Worm (Caenorhabditis elegans) whole organism, young adult: Measurements from ENCODE around the gene Y48D7A.1.

Experiments used
- B0019.2 ChIP-seq: fragments of 200-800 bp; sonication (Bioruptor generic); conservative IDR thresholded peaks from 2 replicates; pipeline ENCODE4 v1.3.6; 2022; ENCODE audit warnings: missing genetic modification reagents, missing genetic modification characterization, missing compliant biosample characterization
- B0336.3 ChIP-seq: fragments of 200-800 bp; sonication (Bioruptor generic); IDR thresholded peaks from 2 replicates; pipeline ENCODE4 v1.3.6; 2022; ENCODE audit warnings: missing genetic modification characterization, missing compliant biosample characterization
- C17E4.6 ChIP-seq: fragments of 200-800 bp; sonication (Bioruptor generic); IDR thresholded peaks from 2 replicates; pipeline ENCODE4 v1.3.6; 2022; ENCODE audit warnings: missing genetic modification reagents, missing genetic modification characterization, missing compliant biosample characterization
- F23B12.7 ChIP-seq: sonication (generic microtip); optimal IDR thresholded peaks from 2 replicates; lab custom pipeline; 2017; ENCODE audit warnings: missing genetic modification characterization, mild to moderate bottlenecking, missing compliant biosample characterization, antibody characterized with exemption, moderate library complexity; ENCODE audit not compliant: insufficient read depth
- F33H1.4 ChIP-seq: fragments of 200-800 bp; sonication (Bioruptor generic); IDR thresholded peaks from 2 replicates; pipeline ENCODE4 v1.3.6; 2022; ENCODE audit warnings: missing genetic modification reagents, missing genetic modification characterization, missing compliant biosample characterization
- F37B4.10 ChIP-seq: fragments of 200-800 bp; sonication (Bioruptor generic); IDR thresholded peaks from 2 replicates; pipeline ENCODE4 v1.3.6; 2022; ENCODE audit warnings: missing genetic modification characterization, missing compliant biosample characterization
- F39B2.1 ChIP-seq: fragments of 200-800 bp; sonication (Bioruptor generic); IDR thresholded peaks from 2 replicates; pipeline ENCODE4 v1.3.6; 2022; ENCODE audit warnings: missing genetic modification reagents, missing genetic modification characterization, missing compliant biosample characterization
- F52B5.7 ChIP-seq: sonication (generic microtip); optimal IDR thresholded peaks from 2 replicates; lab custom pipeline; 2016; ENCODE audit warnings: mild to moderate bottlenecking, missing genetic modification characterization, missing compliant biosample characterization
- F55B11.4 ChIP-seq: sonication (generic microtip); optimal IDR thresholded peaks from 2 replicates; lab custom pipeline; 2016; ENCODE audit warnings: missing compliant biosample characterization, missing genetic modification characterization, borderline replicate concordance; ENCODE audit not compliant: insufficient read depth
- K11D2.4 ChIP-seq: fragments of 200-800 bp; sonication (Bioruptor generic); IDR thresholded peaks from 2 replicates; pipeline ENCODE4 v1.3.6; 2022; ENCODE audit warnings: missing genetic modification reagents, missing genetic modification characterization, missing compliant biosample characterization
- K12H6.12 ChIP-seq: fragments of 200-800 bp; sonication (Bioruptor generic); optimal IDR thresholded peaks from 2 replicates; lab custom pipeline; 2018; ENCODE audit warnings: mild to moderate bottlenecking, missing genetic modification characterization, missing compliant biosample characterization
- Y53F4B.3 ChIP-seq: fragments of 200-800 bp; sonication (Bioruptor generic); IDR thresholded peaks from 2 replicates; pipeline ENCODE4 v1.3.6; 2022; ENCODE audit warnings: missing genetic modification reagents, missing genetic modification characterization, missing compliant biosample characterization
- Y53G8AR.9 ChIP-seq: fragments of 200-800 bp; sonication (Bioruptor generic); conservative IDR thresholded peaks from 2 replicates; pipeline ENCODE4 v1.3.6; 2022; ENCODE audit warnings: missing genetic modification reagents, missing genetic modification characterization, missing compliant biosample characterization
- Y56A3A.18 ChIP-seq: fragments of 200-800 bp; sonication (Bioruptor generic); IDR thresholded peaks from 2 replicates; pipeline ENCODE4 v1.3.6; 2022; ENCODE audit warnings: missing genetic modification reagents, missing genetic modification characterization, missing compliant biosample characterization
- Y95B8A.8 ChIP-seq: fragments of 200-800 bp; sonication (Bioruptor generic); IDR thresholded peaks from 2 replicates; pipeline ENCODE4 v1.3.6; 2022; ENCODE audit warnings: missing genetic modification reagents, missing genetic modification characterization, missing compliant biosample characterization
- ZK185.1 ChIP-seq: sonication (generic microtip); optimal IDR thresholded peaks from 2 replicates; lab custom pipeline; 2016; ENCODE audit warnings: mild to moderate bottlenecking, missing genetic modification characterization, missing compliant biosample characterization; ENCODE audit not compliant: poor library complexity, severe bottlenecking
- akir-1 ChIP-seq: fragments of 200-800 bp; sonication (Bioruptor generic); optimal IDR thresholded peaks from 2 replicates; lab custom pipeline; 2018; ENCODE audit warnings: mild to moderate bottlenecking, missing genetic modification characterization, moderate library complexity, missing compliant biosample characterization
- aptf-3 ChIP-seq: fragments of 200-800 bp; sonication (Bioruptor generic); IDR thresholded peaks from 2 replicates; pipeline ENCODE4 v1.3.6; 2022; ENCODE audit warnings: missing genetic modification characterization, missing compliant biosample characterization
- athp-1 ChIP-seq: sonication (generic microtip); optimal IDR thresholded peaks from 2 replicates; lab custom pipeline; 2017; ENCODE audit warnings: mild to moderate bottlenecking, missing genetic modification characterization, missing compliant biosample characterization
- attf-3 ChIP-seq: fragments of 200-800 bp; sonication (Bioruptor generic); conservative IDR thresholded peaks from 2 replicates; pipeline ENCODE4 v1.3.6; 2022; ENCODE audit warnings: missing genetic modification reagents, missing genetic modification characterization, missing compliant biosample characterization
- attf-5 ChIP-seq: fragments of 200-800 bp; sonication (Bioruptor generic); optimal IDR thresholded peaks from 2 replicates; lab custom pipeline; 2018; ENCODE audit warnings: mild to moderate bottlenecking, missing genetic modification characterization, missing compliant biosample characterization
- bed-1 ChIP-seq: fragments of 200-800 bp; sonication (Bioruptor generic); IDR thresholded peaks from 2 replicates; pipeline ENCODE4 v1.3.6; 2022; ENCODE audit warnings: missing genetic modification reagents, missing genetic modification characterization, missing compliant biosample characterization
- ceh-100 ChIP-seq: fragments of 200-800 bp; sonication (Bioruptor generic); IDR thresholded peaks from 2 replicates; pipeline ENCODE4 v1.3.6; 2022; ENCODE audit warnings: missing genetic modification reagents, missing genetic modification characterization, missing compliant biosample characterization
- ceh-58 ChIP-seq: fragments of 200-800 bp; sonication (Bioruptor generic); IDR thresholded peaks from 2 replicates; pipeline ENCODE4 v1.3.6; 2022; ENCODE audit warnings: missing genetic modification characterization, missing compliant biosample characterization
- ceh-91 ChIP-seq: fragments of 200-800 bp; sonication (Bioruptor generic); IDR thresholded peaks from 2 replicates; pipeline ENCODE4 v1.3.6; 2022; ENCODE audit warnings: missing genetic modification reagents, missing genetic modification characterization, missing compliant biosample characterization
- chd-7 ChIP-seq: sonication (generic microtip); optimal IDR thresholded peaks from 2 replicates; lab custom pipeline; 2016; ENCODE audit warnings: mild to moderate bottlenecking, missing genetic modification characterization, moderate library complexity, missing compliant biosample characterization
- dox-1 ChIP-seq: fragments of 200-800 bp; sonication (Bioruptor generic); IDR thresholded peaks from 2 replicates; pipeline ENCODE4 v1.3.6; 2022; ENCODE audit warnings: missing genetic modification reagents, missing genetic modification characterization, missing compliant biosample characterization
- dpff-1 ChIP-seq: sonication (generic microtip); optimal IDR thresholded peaks from 2 replicates; lab custom pipeline; 2017; ENCODE audit warnings: mild to moderate bottlenecking, missing genetic modification characterization, missing compliant biosample characterization
- dpl-1 ChIP-seq: fragments of 150-350 bp; optimal IDR thresholded peaks from 2 replicates; lab custom pipeline; 2014; ENCODE audit warnings: missing biosample characterization, missing genetic modification reagents, missing genetic modification characterization
- efl-1 ChIP-seq: fragments of 150-350 bp; optimal IDR thresholded peaks from 2 replicates; lab custom pipeline; 2014; ENCODE audit warnings: missing biosample characterization, missing genetic modification reagents, missing genetic modification characterization
- ekl-4 ChIP-seq: fragments of 200-800 bp; sonication (Bioruptor generic); IDR thresholded peaks from 2 replicates; pipeline ENCODE4 v1.3.6; 2022; ENCODE audit warnings: missing genetic modification reagents, missing genetic modification characterization, missing compliant biosample characterization
- gei-17 ChIP-seq: fragments of 200-800 bp; sonication (Bioruptor generic); optimal IDR thresholded peaks from 2 replicates; lab custom pipeline; 2018; ENCODE audit warnings: mild to moderate bottlenecking, missing genetic modification characterization, missing compliant biosample characterization
- hlh-12 ChIP-seq: sonication (generic microtip); optimal IDR thresholded peaks from 2 replicates; lab custom pipeline; 2016; ENCODE audit warnings: missing genetic modification characterization, missing compliant biosample characterization
- hlh-26 ChIP-seq: fragments of 200-800 bp; sonication (Bioruptor generic); conservative IDR thresholded peaks from 2 replicates; pipeline ENCODE4 v1.3.6; 2022; ENCODE audit warnings: missing genetic modification reagents, missing genetic modification characterization, missing compliant biosample characterization
- lin-26 ChIP-seq: fragments of 200-800 bp; sonication (Bioruptor generic); IDR thresholded peaks from 2 replicates; pipeline ENCODE4 v1.3.6; 2022; ENCODE audit warnings: missing genetic modification reagents, missing genetic modification characterization, missing compliant biosample characterization
- madf-6 ChIP-seq: fragments of 200-800 bp; sonication (Bioruptor generic); IDR thresholded peaks from 2 replicates; pipeline ENCODE4 v1.3.6; 2022; ENCODE audit warnings: missing genetic modification reagents, missing genetic modification characterization, missing compliant biosample characterization
- madf-8 ChIP-seq: fragments of 200-800 bp; sonication (Bioruptor generic); conservative IDR thresholded peaks from 2 replicates; pipeline ENCODE4 v1.3.6; 2022; ENCODE audit warnings: missing genetic modification reagents, missing genetic modification characterization, missing compliant biosample characterization
- mes-4 ChIP-seq: sonication (generic microtip); optimal IDR thresholded peaks from 2 replicates; lab custom pipeline; 2016; ENCODE audit warnings: missing genotype, missing genetic modification characterization, missing compliant biosample characterization
- nfyb-1 ChIP-seq: fragments of 200-800 bp; sonication (Bioruptor generic); IDR thresholded peaks from 2 replicates; pipeline ENCODE4 v1.3.6; 2022; ENCODE audit warnings: missing genetic modification reagents, missing genetic modification characterization, missing compliant biosample characterization
- nhr-120 ChIP-seq: fragments of 200-800 bp; sonication (Bioruptor generic); IDR thresholded peaks from 2 replicates; pipeline ENCODE4 v1.3.6; 2022; ENCODE audit warnings: missing genetic modification characterization, missing compliant biosample characterization
- nhr-90 ChIP-seq: sonication (generic microtip); optimal IDR thresholded peaks from 2 replicates; lab custom pipeline; 2016; ENCODE audit warnings: missing genotype, mild to moderate bottlenecking, missing genetic modification characterization, missing compliant biosample characterization
- sea-2 ChIP-seq: fragments of 200-800 bp; sonication (Bioruptor generic); IDR thresholded peaks from 2 replicates; pipeline ENCODE4 v1.3.6; 2022; ENCODE audit warnings: missing genetic modification characterization, missing compliant biosample characterization
- snpc-4 ChIP-seq, 5 experiments: fragments of 150-350 bp in 1 of 5; sonication (generic microtip) in 4 of 5; optimal IDR thresholded peaks; 2 replicates each; lab custom pipeline; 2014 to 2018; ENCODE audit warnings: missing genetic modification characterization in 5 of 5, missing biosample characterization in 3 of 5, antibody characterized with exemption in 2 of 5, mild to moderate bottlenecking in 2 of 5, missing compliant biosample characterization in 2 of 5, missing genotype in 2 of 5, moderate library complexity in 2 of 5, missing genetic modification reagents in 1 of 5
- sptf-2 ChIP-seq: fragments of 200-800 bp; sonication (Bioruptor generic); optimal IDR thresholded peaks from 2 replicates; lab custom pipeline; 2018; ENCODE audit warnings: mild to moderate bottlenecking, missing genetic modification characterization, missing compliant biosample characterization
- xnd-1 ChIP-seq: sonication (generic microtip); optimal IDR thresholded peaks from 2 replicates; lab custom pipeline; 2016; ENCODE audit warnings: missing genotype, missing genetic modification reagents, missing genetic modification characterization, missing compliant biosample characterization
- zim-3 ChIP-seq: sonication (generic microtip); optimal IDR thresholded peaks from 2 replicates; lab custom pipeline; 2017; ENCODE audit warnings: mild to moderate bottlenecking, missing genetic modification characterization, moderate library complexity, missing compliant biosample characterization
- ztf-18 ChIP-seq: sonication (generic microtip); optimal IDR thresholded peaks from 2 replicates; lab custom pipeline; 2016; ENCODE audit warnings: missing genotype, mild to moderate bottlenecking, missing genetic modification characterization, missing compliant biosample characterization
- ztf-6 ChIP-seq: fragments of 200-800 bp; sonication (Bioruptor generic); IDR thresholded peaks from 2 replicates; pipeline ENCODE4 v1.3.6; 2022; ENCODE audit warnings: missing genetic modification reagents, missing genetic modification characterization, missing compliant biosample characterization

The Y48D7A.1 gene

DNA sequence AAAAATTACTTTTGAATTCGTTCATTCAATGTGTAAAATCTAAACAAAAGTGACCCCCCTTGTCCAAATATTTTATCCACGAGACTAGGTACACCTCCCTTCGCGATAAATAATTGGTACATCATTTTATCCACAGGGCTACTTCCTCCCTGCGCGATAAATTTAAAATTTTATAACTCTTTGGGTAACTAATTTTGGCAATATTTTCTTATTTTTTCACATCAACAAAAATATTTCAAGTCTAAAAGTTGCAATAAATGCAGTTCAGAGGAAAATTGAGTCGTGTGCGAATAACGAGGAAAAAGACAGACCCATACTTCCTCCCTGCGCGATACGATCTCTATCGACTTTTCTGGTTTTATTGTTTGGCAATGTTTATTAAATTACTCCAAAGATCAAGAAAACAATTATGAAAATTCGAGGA is 12.3 kb upstream of the Y48D7A.1 start (continued):
- TF ChIP-seq xnd-1 (tag; lab: Kevin White, UChicago): no peak
- peak; percentile 82; the same call in 1 of the 2 replicates for TF ChIP-seq C17E4.6
- peak; percentile 98 for TF ChIP-seq dox-1 (GFP tag; lab: Robert Waterston, UW)
- no peak for TF ChIP-seq zim-3 (tag; lab: Kevin White, UChicago)
- TF ChIP-seq ceh-58 (GFP tag; lab: Robert Waterston, UW): 0 out of 2 replicates have a peak, but pooled peaks have one; percentile 75
- peak; percentile 99 for TF ChIP-seq Y56A3A.18 (GFP tag; lab: Robert Waterston, UW)
- TF ChIP-seq F23B12.7 (tag; lab: Kevin White, UChicago): peak; percentile 96
- TF ChIP-seq akir-1 (GFP tag; lab: Kevin White, UChicago): peak; percentile 68
- no peak for TF ChIP-seq F33H1.4 (GFP tag; lab: Robert Waterston, UW)
- peak; percentile 70 for TF ChIP-seq ztf-18 (tag; lab: Kevin White, UChicago)
- peak; percentile 97 for TF ChIP-seq K12H6.12
- TF ChIP-seq nhr-90 (tag; lab: Kevin White, UChicago): peak; percentile 84
- peak; percentile 85 for TF ChIP-seq sea-2 (GFP tag; lab: Robert Waterston, UW)
- peak; percentile 92 for TF ChIP-seq ekl-4 (GFP tag; lab: Robert Waterston, UW)
- TF ChIP-seq dpl-1 (GFP tag; lab: Kevin White, UChicago): no peak
- TF ChIP-seq Y53G8AR.9: peak; percentile 97
- TF ChIP-seq Y95B8A.8 (GFP tag; lab: Robert Waterston, UW): 0 out of 2 replicates have a peak, but pooled peaks have one; percentile 55
- TF ChIP-seq athp-1 (tag; lab: Kevin White, UChicago): no peak
- TF ChIP-seq bed-1 (GFP tag; lab: Robert Waterston, UW): no peak
- no peak for TF ChIP-seq attf-3 (GFP tag; lab: Robert Waterston, UW)
- TF ChIP-seq snpc-4 (GFP tag; optimal IDR thresholded peaks at IDR 0.05; lab: Kevin White, UChicago): peak; percentile 59
- TF ChIP-seq snpc-4 (tag; optimal IDR thresholded peaks at IDR 0.05; lab: Kevin White, UChicago): peak in 3 of 4 experiments; percentile 75 to 88 (median 82)
- no peak for TF ChIP-seq hlh-26 (GFP tag; lab: Robert Waterston, UW)
- no peak for TF ChIP-seq Y53F4B.3
- no peak for TF ChIP-seq hlh-12 (tag; lab: Kevin White, UChicago)
- TF ChIP-seq chd-7 (tag; lab: Kevin White, UChicago): peak; percentile 95
- peak; percentile 35 for TF ChIP-seq attf-5
- peak; percentile 97 for TF ChIP-seq nfyb-1 (GFP tag; lab: Robert Waterston, UW)
- peak; percentile 89 for TF ChIP-seq dpff-1
- TF ChIP-seq F37B4.10 (GFP tag; lab: Robert Waterston, UW): peak; percentile 90; the same call in 1 of the 2 replicates
- peak; percentile 99 for TF ChIP-seq ZK185.1
- peak; percentile 86 for TF ChIP-seq ztf-6
- no peak for TF ChIP-seq mes-4 (tag; lab: Kevin White, UChicago)
- TF ChIP-seq ceh-100: peak; percentile 25; the same call in 1 of the 2 replicates
- no peak for TF ChIP-seq aptf-3 (GFP tag; lab: Robert Waterston, UW)
- no peak for TF ChIP-seq efl-1 (GFP tag; lab: Kevin White, UChicago)
- no peak; the same call in 1 of the 2 replicates for TF ChIP-seq madf-8 (GFP tag; lab: Robert Waterston, UW)
- no peak for TF ChIP-seq nhr-120 (GFP tag; lab: Robert Waterston, UW)
- no peak for TF ChIP-seq F39B2.1 (GFP tag; lab: Robert Waterston, UW)
- peak; percentile 56 for TF ChIP-seq sptf-2 (GFP tag; lab: Kevin White, UChicago)
- peak; percentile 84 for TF ChIP-seq lin-26 (GFP tag; lab: Robert Waterston, UW)
- no peak for TF ChIP-seq ceh-91
- no peak for TF ChIP-seq F55B11.4
- TF ChIP-seq gei-17 (GFP tag; lab: Kevin White, UChicago): peak; percentile 97
- peak; percentile 99 for TF ChIP-seq K11D2.4 (GFP tag; lab: Robert Waterston, UW)
- peak; percentile 99 for TF ChIP-seq B0336.3 (GFP tag; lab: Robert Waterston, UW)
- peak; percentile 82 for TF ChIP-seq F52B5.7 (tag; lab: Kevin White, UChicago)
- TF ChIP-seq madf-6 (GFP tag; lab: Robert Waterston, UW): no peak
- no peak for TF ChIP-seq B0019.2 (GFP tag; lab: Robert Waterston, UW)
